Worm (Caenorhabditis elegans) whole organism, mixed stage, embryonic: Measurements from ENCODE around the gene F12E12.1.
A peak's percentile ranks its signal among the peaks of the same experiment; 100 is the strongest.

Experiments used
- M03D4.4 ChIP-seq: sonication (generic microtip); optimal IDR thresholded peaks from 2 replicates; lab custom pipeline; 2017; ENCODE audit warnings: mild to moderate bottlenecking, missing genetic modification characterization, missing compliant biosample characterization
- bed-3 ChIP-seq: fragments of 200-800 bp; sonication (Bioruptor generic); optimal IDR thresholded peaks from 3 replicates; lab custom pipeline; 2018; ENCODE audit warnings: mild to moderate bottlenecking, missing genetic modification characterization, moderate library complexity, missing compliant biosample characterization
- blmp-1 ChIP-seq: fragments of 150-350 bp; optimal IDR thresholded peaks from 2 replicates; lab custom pipeline; 2014; ENCODE audit warnings: missing biosample characterization, missing genetic modification characterization
- ceh-39 ChIP-seq: fragments of 150-350 bp; optimal IDR thresholded peaks from 2 replicates; lab custom pipeline; 2014; ENCODE audit warnings: missing biosample characterization, missing genetic modification characterization
- ceh-43 ChIP-seq: fragments of 200-800 bp; sonication (Bioruptor generic); optimal IDR thresholded peaks from 2 replicates; lab custom pipeline; 2018; ENCODE audit warnings: mild to moderate bottlenecking, missing genetic modification characterization, moderate library complexity, missing compliant biosample characterization
- ceh-83 ChIP-seq: fragments of 200-800 bp; sonication (Bioruptor generic); optimal IDR thresholded peaks from 2 replicates; lab custom pipeline; 2018; ENCODE audit warnings: mild to moderate bottlenecking, missing genetic modification characterization, missing compliant biosample characterization
- ces-1 ChIP-seq: fragments of 150-350 bp; optimal IDR thresholded peaks from 2 replicates; lab custom pipeline; 2014; ENCODE audit warnings: missing biosample characterization, missing genetic modification reagents, missing genetic modification characterization
- cnd-1 ChIP-seq: fragments of 200-800 bp; sonication (Bioruptor generic); optimal IDR thresholded peaks from 2 replicates; lab custom pipeline; 2018; ENCODE audit warnings: mild to moderate bottlenecking, missing genetic modification characterization, missing compliant biosample characterization
- elt-1 ChIP-seq: sonication (generic microtip); optimal IDR thresholded peaks from 2 replicates; lab custom pipeline; 2017; ENCODE audit warnings: missing genetic modification characterization, mild to moderate bottlenecking, missing compliant biosample characterization, antibody characterized with exemption, moderate library complexity, borderline replicate concordance; ENCODE audit not compliant: insufficient read depth
- elt-3 ChIP-seq: fragments of 150-350 bp; optimal IDR thresholded peaks from 2 replicates; lab custom pipeline; 2014; ENCODE audit warnings: missing biosample characterization, missing genetic modification characterization
- flh-1 ChIP-seq: fragments of 200-800 bp; sonication (Bioruptor generic); optimal IDR thresholded peaks from 2 replicates; lab custom pipeline; 2018; ENCODE audit warnings: mild to moderate bottlenecking, missing genetic modification characterization, moderate library complexity, missing compliant biosample characterization
- ham-2 ChIP-seq: fragments of 200-800 bp; sonication (Bioruptor generic); optimal IDR thresholded peaks from 2 replicates; lab custom pipeline; 2018; ENCODE audit warnings: mild to moderate bottlenecking, missing genetic modification characterization, missing compliant biosample characterization
- hlh-1 ChIP-seq: fragments of 150-350 bp; optimal IDR thresholded peaks from 2 replicates; lab custom pipeline; 2014; ENCODE audit warnings: missing biosample characterization, missing genetic modification reagents, missing genetic modification characterization
- lin-13 ChIP-seq: fragments of 150-350 bp; optimal IDR thresholded peaks from 2 replicates; lab custom pipeline; 2014; ENCODE audit warnings: missing biosample characterization, missing genetic modification characterization
- lin-32 ChIP-seq: fragments of 200-800 bp; sonication (Bioruptor generic); optimal IDR thresholded peaks from 2 replicates; lab custom pipeline; 2018; ENCODE audit warnings: mild to moderate bottlenecking, missing genetic modification characterization, missing compliant biosample characterization
- lsy-2 ChIP-seq: fragments of 150-350 bp; optimal IDR thresholded peaks from 2 replicates; lab custom pipeline; 2014; ENCODE audit warnings: missing biosample characterization, missing genetic modification characterization
- mab-5 ChIP-seq: fragments of 150-350 bp; optimal IDR thresholded peaks from 2 replicates; lab custom pipeline; 2014; ENCODE audit warnings: missing biosample characterization, missing genetic modification characterization
- mep-1 ChIP-seq: fragments of 150-350 bp; optimal IDR thresholded peaks from 2 replicates; lab custom pipeline; 2017; ENCODE audit warnings: missing biosample characterization, missing genetic modification reagents, missing genetic modification characterization, inconsistent platforms
- mls-2 ChIP-seq: sonication (generic microtip); optimal IDR thresholded peaks from 2 replicates; lab custom pipeline; 2016; ENCODE audit warnings: mild to moderate bottlenecking, missing genetic modification characterization, moderate library complexity, missing compliant biosample characterization
- nhr-12 ChIP-seq: fragments of 150-350 bp; optimal IDR thresholded peaks from 2 replicates; lab custom pipeline; 2014; ENCODE audit warnings: missing biosample characterization, missing genetic modification characterization
- nhr-2 ChIP-seq: fragments of 150-350 bp; optimal IDR thresholded peaks from 2 replicates; lab custom pipeline; 2014; ENCODE audit warnings: missing biosample characterization, missing genetic modification characterization
- nhr-237 ChIP-seq: fragments of 150-350 bp; optimal IDR thresholded peaks from 2 replicates; lab custom pipeline; 2014; ENCODE audit warnings: missing biosample characterization, missing genetic modification characterization
- nhr-28 ChIP-seq: fragments of 150-350 bp; optimal IDR thresholded peaks from 2 replicates; lab custom pipeline; 2014; ENCODE audit warnings: missing biosample characterization, missing genetic modification characterization
- nhr-76 ChIP-seq: sonication (generic microtip); optimal IDR thresholded peaks from 2 replicates; lab custom pipeline; 2017; ENCODE audit warnings: missing biosample characterization, missing genetic modification characterization
- pha-4 ChIP-seq: fragments of 150-350 bp; optimal IDR thresholded peaks from 2 replicates; lab custom pipeline; 2018; ENCODE audit warnings: missing biosample characterization, missing genetic modification reagents, missing genetic modification characterization
- sem-2 ChIP-seq: fragments of 200-800 bp; sonication (Bioruptor generic); optimal IDR thresholded peaks from 2 replicates; lab custom pipeline; 2018; ENCODE audit warnings: mild to moderate bottlenecking, missing genetic modification characterization, missing compliant biosample characterization
- snpc-4 ChIP-seq: fragments of 150-350 bp; optimal IDR thresholded peaks from 2 replicates; lab custom pipeline; 2014; ENCODE audit warnings: missing biosample characterization, missing genetic modification characterization
- tbx-8 ChIP-seq: fragments of 200-800 bp; sonication (Bioruptor generic); optimal IDR thresholded peaks from 2 replicates; lab custom pipeline; 2018; ENCODE audit warnings: mild to moderate bottlenecking, missing genetic modification characterization, moderate library complexity, missing compliant biosample characterization
- unc-120 ChIP-seq: sonication (generic microtip); optimal IDR thresholded peaks from 2 replicates; lab custom pipeline; 2017; ENCODE audit warnings: missing genetic modification characterization, missing compliant biosample characterization; ENCODE audit not compliant: poor library complexity, severe bottlenecking
- unc-39 ChIP-seq: fragments of 150-350 bp; optimal IDR thresholded peaks from 2 replicates; lab custom pipeline; 2014; ENCODE audit warnings: missing biosample characterization, missing genetic modification characterization
- unc-62 ChIP-seq: fragments of 150-350 bp; optimal IDR thresholded peaks from 2 replicates; lab custom pipeline; 2014; ENCODE audit warnings: missing biosample characterization, missing genetic modification reagents, missing genetic modification characterization
- zip-8 ChIP-seq: fragments of 150-350 bp; optimal IDR thresholded peaks from 2 replicates; lab custom pipeline; 2014; ENCODE audit warnings: missing biosample characterization, missing genetic modification characterization
- ztf-11 ChIP-seq: fragments of 150-350 bp; optimal IDR thresholded peaks from 2 replicates; lab custom pipeline; 2014; ENCODE audit warnings: missing biosample characterization, missing genetic modification characterization

The F12E12.1 gene

ce11 chrII:3775719-3776118 lies 34.0 kb downstream of the F12E12.1 start, which contains the start of gene T24E12.3:
T24E12.3 (plus strand) TSS chrII:3776019.
- TF ChIP-seq snpc-4 (tag; lab: Kevin White, UChicago) (no peak), lin-13 (tag; lab: Kevin White, UChicago) (no peak)

ce11 chrII:3777802-3778201 lies 36.1 kb downstream of the F12E12.1 start:
- no peak for TF ChIP-seq ceh-83 (GFP tag; lab: Kevin White, UChicago)
- TF ChIP-seq tbx-8 (GFP tag; lab: Kevin White, UChicago), result no peak
- TF ChIP-seq ham-2 (GFP tag; lab: Kevin White, UChicago), result no peak
- no peak for TF ChIP-seq unc-120 (tag; lab: Kevin White, UChicago)
- no peak for TF ChIP-seq mls-2 (tag; lab: Kevin White, UChicago)
- no peak for TF ChIP-seq pha-4
- no peak for TF ChIP-seq zip-8 (tag; lab: Kevin White, UChicago)
- TF ChIP-seq blmp-1 (tag; lab: Kevin White, UChicago), result no peak
- no peak for TF ChIP-seq nhr-2 (tag; lab: Kevin White, UChicago)
- no peak for TF ChIP-seq M03D4.4 (tag; lab: Kevin White, UChicago)
- no peak for TF ChIP-seq lsy-2 (tag; lab: Kevin White, UChicago)

ce11 chrII:3779463-3779862 lies 37.8 kb downstream of the F12E12.1 start, which contains the start of gene T24E12.11:
T24E12.11 (minus strand) TSS chrII:3779563.
- TF ChIP-seq snpc-4 (tag; lab: Kevin White, UChicago) (no peak), mep-1 (tag; lab: Kevin White, UChicago) (no peak), tbx-8 (GFP tag; lab: Kevin White, UChicago) (no peak), hlh-1 (tag; lab: Kevin White, UChicago) (no peak), flh-1 (GFP tag; lab: Kevin White, UChicago) (no peak), zip-8 (tag; lab: Kevin White, UChicago) (no peak), cnd-1 (tag; lab: Kevin White, UChicago) (no peak), nhr-237 (no peak), lin-32 (GFP tag; lab: Kevin White, UChicago) (no peak), M03D4.4 (tag; lab: Kevin White, UChicago) (no peak), unc-39 (no peak), ham-2 (GFP tag; lab: Kevin White, UChicago) (no peak), mab-5 (no peak), unc-62 (no peak), ceh-83 (GFP tag; lab: Kevin White, UChicago) (no peak), pha-4 (no peak), sem-2 (GFP tag; lab: Kevin White, UChicago) (no peak)

DNA sequence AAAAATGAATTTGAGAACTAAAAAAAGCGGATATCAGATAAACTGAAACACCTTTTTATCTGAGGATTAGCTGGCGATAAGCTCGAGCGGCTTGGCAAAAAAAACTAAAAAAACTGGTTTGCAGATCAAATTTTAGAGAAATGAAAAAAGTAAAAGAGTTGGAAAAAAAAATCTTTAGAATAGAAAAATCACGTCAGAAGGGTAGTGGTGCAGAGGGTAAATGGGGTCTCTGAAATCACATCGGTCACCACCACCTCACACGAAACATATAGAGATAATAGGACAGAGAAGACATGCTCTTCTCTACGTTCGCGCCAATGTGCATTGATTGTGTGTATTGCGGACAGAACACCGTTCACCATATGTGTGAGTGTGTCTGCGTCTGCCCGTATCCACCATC lies 39.6 kb downstream of the F12E12.1 start:
- TF ChIP-seq unc-120 (tag; lab: Kevin White, UChicago), result no peak
- no peak for TF ChIP-seq ceh-39
- TF ChIP-seq elt-3 (tag; lab: Kevin White, UChicago), result no peak
- TF ChIP-seq blmp-1 (tag; lab: Kevin White, UChicago), result no peak
- TF ChIP-seq nhr-237, result no peak
- no peak for TF ChIP-seq cnd-1 (tag; lab: Kevin White, UChicago)
- TF ChIP-seq nhr-2 (tag; lab: Kevin White, UChicago), result no peak
- no peak for TF ChIP-seq bed-3 (GFP tag; lab: Kevin White, UChicago)
- TF ChIP-seq nhr-76 (tag; lab: Kevin White, UChicago), result no peak

DNA sequence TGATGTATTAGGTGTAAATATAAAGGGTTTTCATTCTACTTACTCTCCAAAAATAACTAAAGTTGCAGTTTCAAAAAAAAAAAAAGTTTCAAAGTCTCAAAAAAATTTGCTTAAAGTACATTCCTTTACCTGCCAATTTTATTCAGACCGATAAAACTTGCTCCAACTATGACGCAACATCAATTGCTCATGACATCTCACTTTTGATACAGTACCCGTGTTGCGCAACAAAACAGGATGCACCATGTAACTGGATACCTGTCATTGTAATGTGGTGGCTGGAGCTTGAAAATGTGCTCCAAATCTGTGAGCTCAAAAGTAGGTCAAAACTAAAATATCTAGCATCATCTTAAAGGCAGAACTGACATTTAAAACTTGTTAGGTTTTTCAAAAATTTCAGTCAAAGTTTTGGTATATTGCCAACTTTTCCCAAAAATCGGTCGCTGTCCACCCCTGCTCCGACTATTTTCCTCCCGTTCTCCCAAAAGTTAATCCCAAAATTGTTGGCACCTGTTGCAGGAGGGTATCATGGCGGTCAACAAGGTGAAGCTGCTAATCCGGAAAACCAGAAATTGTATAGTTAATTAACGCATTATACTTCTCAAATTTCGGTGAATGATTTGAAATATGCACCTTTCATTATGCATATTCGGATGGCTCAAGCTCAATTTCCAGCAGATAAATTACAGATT lies 40.8 kb downstream of the F12E12.1 start, which contains the start of gene T24E12.2:
Gene T24E12.2 (plus strand): TSS at position 642 of the 692 bp plus-strand sequence.
- no peak for TF ChIP-seq nhr-12 (tag; lab: Kevin White, UChicago)
- no peak for TF ChIP-seq bed-3 (GFP tag; lab: Kevin White, UChicago)
- peak; percentile 99 for TF ChIP-seq zip-8 (tag; lab: Kevin White, UChicago)
- TF ChIP-seq nhr-76 (tag; lab: Kevin White, UChicago), result no peak
- no peak for TF ChIP-seq cnd-1 (tag; lab: Kevin White, UChicago)

ce11 chrII:3785257-3785656 lies 43.6 kb downstream of the F12E12.1 start, which contains the start of gene T24E12.1:
T24E12.1 (plus strand) TSS chrII:3785557.
- TF ChIP-seq mep-1 (tag; lab: Kevin White, UChicago) (no peak), ztf-11 (tag; lab: Kevin White, UChicago) (no peak), elt-1 (tag; lab: Kevin White, UChicago) (no peak), ceh-39 (no peak), snpc-4 (tag; lab: Kevin White, UChicago) (no peak), nhr-28 (tag; lab: Kevin White, UChicago) (no peak), lin-13 (tag; lab: Kevin White, UChicago) (no peak), unc-120 (tag; lab: Kevin White, UChicago) (no peak), mab-5 (no peak), ceh-43 (GFP tag; lab: Kevin White, UChicago) (no peak), M03D4.4 (tag; lab: Kevin White, UChicago) (no peak), mls-2 (tag; lab: Kevin White, UChicago) (no peak), nhr-237 (no peak), zip-8 (tag; lab: Kevin White, UChicago) (no peak), ces-1 (GFP tag; lab: Kevin White, UChicago) (no peak), flh-1 (GFP tag; lab: Kevin White, UChicago) (no peak)
